Fruit fly (Drosophila melanogaster): ENCODE data around the gene DZIP1.

- TF ChIP-seq Ets98B (GFP tag; IDR thresholded peaks at IDR 0.05) (no peak), CG34367 (tag; optimal IDR thresholded peaks at IDR 0.05) (no peak), CG12605 (GFP tag; IDR thresholded peaks at IDR 0.05) (no peak), CG14655 (GFP tag; optimal IDR thresholded peaks at IDR 0.05) (no peak), Pif1A (GFP tag; optimal IDR thresholded peaks at IDR 0.05) (no peak), CG15710 (tag; optimal IDR thresholded peaks at IDR 0.05) (no peak), gl (tag; optimal IDR thresholded peaks at IDR 0.05) (no peak), CG8159 (tag; optimal IDR thresholded peaks at IDR 0.05) (no peak), CG13204 (GFP tag; optimal IDR thresholded peaks at IDR 0.05) (no peak), CG4496 (GFP tag; IDR thresholded peaks at IDR 0.05) (no peak), Snoo (tag; optimal IDR thresholded peaks at IDR 0.05) (no peak), EcR (GFP tag; optimal IDR thresholded peaks at IDR 0.05) (no peak), D1 (tag; optimal IDR thresholded peaks at IDR 0.05) (no peak)
Observed at dm6 chr3R:24555932-24556331, 40.9 kb downstream of the DZIP1 start.
